Worm (Caenorhabditis elegans) whole organism, young adult: ENCODE results near the gene Y67A10A.2.

Experiments
- B0019.2 ChIP-seq: fragments of 200-800 bp; sonication (Bioruptor generic); conservative IDR thresholded peaks from 2 replicates; pipeline ENCODE4 v1.3.6; 2022; ENCODE audit warnings: missing genetic modification reagents, missing genetic modification characterization, missing compliant biosample characterization
- B0261.1 ChIP-seq: sonication (generic microtip); optimal IDR thresholded peaks from 2 replicates; lab custom pipeline; 2016; ENCODE audit warnings: mild to moderate bottlenecking, missing genetic modification characterization, moderate library complexity, missing compliant biosample characterization
- F49E8.2 ChIP-seq: sonication (generic microtip); optimal IDR thresholded peaks from 3 replicates; lab custom pipeline; 2017; ENCODE audit warnings: missing genetic modification characterization, mild to moderate bottlenecking, missing compliant biosample characterization, antibody characterized with exemption, moderate library complexity; ENCODE audit not compliant: insufficient read depth
- ccch-3 ChIP-seq: fragments of 200-800 bp; sonication (Bioruptor generic); optimal IDR thresholded peaks from 2 replicates; lab custom pipeline; 2018; ENCODE audit warnings: mild to moderate bottlenecking, missing genetic modification characterization, missing compliant biosample characterization
- cebp-1 ChIP-seq, 2 experiments: fragments of 200-800 bp in 1 of 2; sonication (Bioruptor generic) in 1 of 2; sonication (generic microtip) in 1 of 2; IDR thresholded peaks in 1 of 2; optimal IDR thresholded peaks in 1 of 2; 2 replicates each; pipeline versions ENCODE4 v1.3.6 to Lab custom; 2017 to 2022; ENCODE audit warnings: missing compliant biosample characterization in 2 of 2, missing genetic modification characterization in 2 of 2, mild to moderate bottlenecking in 1 of 2, missing genetic modification reagents in 1 of 2, moderate library complexity in 1 of 2
- ceh-100 ChIP-seq: fragments of 200-800 bp; sonication (Bioruptor generic); IDR thresholded peaks from 2 replicates; pipeline ENCODE4 v1.3.6; 2022; ENCODE audit warnings: missing genetic modification reagents, missing genetic modification characterization, missing compliant biosample characterization
- ceh-58 ChIP-seq: fragments of 200-800 bp; sonication (Bioruptor generic); IDR thresholded peaks from 2 replicates; pipeline ENCODE4 v1.3.6; 2022; ENCODE audit warnings: missing genetic modification characterization, missing compliant biosample characterization
- dox-1 ChIP-seq: fragments of 200-800 bp; sonication (Bioruptor generic); IDR thresholded peaks from 2 replicates; pipeline ENCODE4 v1.3.6; 2022; ENCODE audit warnings: missing genetic modification reagents, missing genetic modification characterization, missing compliant biosample characterization
- egl-18 ChIP-seq: fragments of 200-800 bp; sonication (Bioruptor generic); IDR thresholded peaks from 2 replicates; pipeline ENCODE4 v1.3.6; 2022; ENCODE audit warnings: missing genetic modification reagents, missing genetic modification characterization, missing compliant biosample characterization
- lir-1 ChIP-seq: fragments of 200-800 bp; sonication (Bioruptor generic); conservative IDR thresholded peaks from 2 replicates; pipeline ENCODE4 v1.3.6; 2022; ENCODE audit warnings: missing genetic modification reagents, missing genetic modification characterization, missing compliant biosample characterization
- madf-10 ChIP-seq: sonication (generic microtip); optimal IDR thresholded peaks from 2 replicates; lab custom pipeline; 2016; ENCODE audit warnings: mild to moderate bottlenecking, missing genetic modification characterization, missing compliant biosample characterization
- mcd-1 ChIP-seq: fragments of 200-800 bp; sonication (Bioruptor generic); IDR thresholded peaks from 2 replicates; pipeline ENCODE4 v1.3.6; 2022; ENCODE audit warnings: missing genetic modification reagents, missing genetic modification characterization, missing compliant biosample characterization
- nhr-120 ChIP-seq: fragments of 200-800 bp; sonication (Bioruptor generic); IDR thresholded peaks from 2 replicates; pipeline ENCODE4 v1.3.6; 2022; ENCODE audit warnings: missing genetic modification characterization, missing compliant biosample characterization
- pbrm-1 ChIP-seq: fragments of 200-800 bp; sonication (Bioruptor generic); IDR thresholded peaks from 2 replicates; pipeline ENCODE4 v1.3.6; 2022; ENCODE audit warnings: missing genetic modification reagents, missing genetic modification characterization, missing compliant biosample characterization
- sptf-2 ChIP-seq: fragments of 200-800 bp; sonication (Bioruptor generic); optimal IDR thresholded peaks from 2 replicates; lab custom pipeline; 2018; ENCODE audit warnings: mild to moderate bottlenecking, missing genetic modification characterization, missing compliant biosample characterization
- unc-62 ChIP-seq: fragments of 150-350 bp; optimal IDR thresholded peaks from 2 replicates; lab custom pipeline; 2014; ENCODE audit warnings: missing biosample characterization, missing genetic modification reagents, missing genetic modification characterization
- zfh-2 ChIP-seq: fragments of 200-800 bp; sonication (Bioruptor generic); conservative IDR thresholded peaks from 2 replicates; pipeline ENCODE4 v1.3.6; 2022; ENCODE audit warnings: missing genetic modification reagents, missing genetic modification characterization, missing compliant biosample characterization
- ztf-6 ChIP-seq: fragments of 200-800 bp; sonication (Bioruptor generic); IDR thresholded peaks from 2 replicates; pipeline ENCODE4 v1.3.6; 2022; ENCODE audit warnings: missing genetic modification reagents, missing genetic modification characterization, missing compliant biosample characterization

The Y67A10A.2 gene

DNA sequence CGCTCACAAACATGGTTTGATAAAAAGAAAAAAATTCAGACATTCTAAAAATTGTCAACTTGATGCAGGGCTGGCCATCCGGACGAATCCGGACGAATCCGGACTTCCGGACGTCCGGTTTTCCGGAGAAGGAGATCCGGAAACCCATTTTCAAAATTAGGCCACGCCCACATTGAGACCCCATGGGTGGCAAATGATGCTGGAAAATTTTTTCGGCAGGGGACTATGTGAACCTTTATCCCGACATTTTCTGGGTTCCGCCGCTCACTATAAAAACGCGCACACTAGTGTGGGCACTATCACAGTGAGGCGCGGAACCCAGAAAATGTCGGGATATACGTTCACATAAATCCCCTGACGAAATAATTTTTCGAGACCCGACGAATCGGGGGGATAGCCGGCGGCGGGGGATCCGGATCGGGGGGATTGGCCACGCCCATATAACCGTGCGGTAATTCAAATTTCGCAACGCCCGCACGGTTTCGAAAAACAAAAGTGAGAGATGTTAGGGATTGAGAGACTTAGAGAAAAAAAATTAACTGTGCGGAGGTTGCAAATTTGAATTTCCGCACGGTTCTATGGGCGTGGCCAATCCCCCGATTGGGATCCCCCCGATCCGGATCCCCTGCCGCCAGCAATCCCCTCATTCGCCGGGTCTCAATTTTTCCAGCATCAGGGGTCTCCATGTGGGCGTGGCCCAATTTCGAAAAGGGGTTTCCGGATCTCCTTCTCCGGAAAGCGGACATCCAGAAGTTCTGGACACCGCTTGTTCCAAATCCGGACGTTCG, 50.1 kb downstream of the Y67A10A.2 start (continued):
- TF ChIP-seq F49E8.2 = no peak
- TF ChIP-seq madf-10 (tag; lab: Kevin White, UChicago) = no peak
- peak; percentile 52 for TF ChIP-seq ceh-100 (GFP tag; lab: Robert Waterston, UW)
- TF ChIP-seq ccch-3 = no peak
- no peak for TF ChIP-seq ceh-58 (GFP tag; lab: Robert Waterston, UW)
- TF ChIP-seq egl-18 (GFP tag; lab: Robert Waterston, UW) = no peak
- TF ChIP-seq mcd-1 (GFP tag; lab: Robert Waterston, UW) = no peak
- peak; percentile 42; the same call in 1 of the 2 replicates for TF ChIP-seq pbrm-1 (GFP tag; lab: Robert Waterston, UW)
- no peak for TF ChIP-seq ztf-6 (GFP tag; lab: Robert Waterston, UW)
- TF ChIP-seq B0019.2 = no peak
- no peak for TF ChIP-seq sptf-2 (GFP tag; lab: Kevin White, UChicago)
- no peak for TF ChIP-seq unc-62
- TF ChIP-seq lir-1 (GFP tag; lab: Robert Waterston, UW) = no peak
- TF ChIP-seq B0261.1 (tag; lab: Kevin White, UChicago) = no peak
- TF ChIP-seq nhr-120 = no peak
- TF ChIP-seq zfh-2 = no peak
- TF ChIP-seq dox-1 = no peak
- TF ChIP-seq cebp-1 (GFP tag; IDR thresholded peaks at IDR 0.05; lab: Robert Waterston, UW) = no peak
- TF ChIP-seq cebp-1 (tag; optimal IDR thresholded peaks at IDR 0.05; lab: Kevin White, UChicago) = no peak
